Worm (Caenorhabditis elegans) whole organism, L3 larva: Measurements from ENCODE around the gene act-1.

Source experiments
- egl-27 ChIP-seq: sonication (generic microtip); optimal IDR thresholded peaks from 4 replicates; lab custom pipeline; 2017; ENCODE audit warnings: missing biosample characterization, missing genetic modification reagents, missing genetic modification characterization
- nfya-1 ChIP-seq: sonication (generic microtip); optimal IDR thresholded peaks from 2 replicates; lab custom pipeline; 2017; ENCODE audit warnings: missing genetic modification characterization, mild to moderate bottlenecking, missing compliant biosample characterization, antibody characterized with exemption, moderate library complexity; ENCODE audit not compliant: insufficient read depth
- nhr-11 ChIP-seq: fragments of 150-350 bp; optimal IDR thresholded peaks from 2 replicates; lab custom pipeline; 2014; ENCODE audit warnings: missing biosample characterization, missing genetic modification characterization
- sea-2 ChIP-seq: fragments of 150-350 bp; sonication (generic microtip); optimal IDR thresholded peaks from 4 replicates; lab custom pipeline; 2014; ENCODE audit warnings: missing biosample characterization, missing genetic modification reagents, missing genetic modification characterization
- snpc-4 ChIP-seq: fragments of 150-350 bp; optimal IDR thresholded peaks from 2 replicates; lab custom pipeline; 2014; ENCODE audit warnings: missing biosample characterization, missing genetic modification characterization

DNA sequence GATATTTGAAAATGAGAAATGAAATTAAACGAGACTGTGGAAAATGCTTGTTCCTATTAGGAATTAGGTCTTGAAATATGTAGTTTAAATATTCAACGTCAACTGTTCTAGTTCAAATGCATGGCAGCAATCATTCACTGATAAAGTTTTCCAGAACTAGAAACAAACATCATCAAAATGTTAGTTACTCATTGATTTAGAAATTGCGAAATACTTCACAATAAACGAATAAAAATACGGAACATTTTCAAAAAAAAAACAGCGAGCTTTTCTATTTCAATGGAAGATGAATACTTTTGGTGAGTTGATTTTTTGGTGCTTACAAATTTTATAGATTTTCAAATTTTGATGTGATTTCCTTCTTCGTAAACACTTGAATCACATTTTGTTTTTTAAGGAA, 38.3 kb upstream of the act-1 start, which contains the start of gene C45B11.2:
- no peak for TF ChIP-seq nfya-1 (tag; lab: Kevin White, UChicago)
- TF ChIP-seq sea-2 (GFP tag; lab: Kevin White, UChicago) = no peak
- TF ChIP-seq egl-27 (tag; lab: Kevin White, UChicago) = no peak
- no peak for TF ChIP-seq nhr-11 (tag; lab: Kevin White, UChicago)
- TF ChIP-seq snpc-4 (tag; lab: Kevin White, UChicago) = no peak
